Fruit fly (Drosophila melanogaster) whole organism, embryonic: Measurements from ENCODE around the gene Bhmt.

ENCODE experiments used
- B-H2 ChIP-seq: fragments of 200-800 bp; sonication (Bioruptor generic); optimal IDR thresholded peaks from 2 replicates; lab custom pipeline; 2018; ENCODE audit warnings: missing biosample characterization, mild to moderate bottlenecking, missing genetic modification characterization
- Bdp1 ChIP-seq: fragments of 200-800 bp; sonication (Bioruptor generic); optimal IDR thresholded peaks from 3 replicates; lab custom pipeline; 2016; ENCODE audit warnings: missing biosample characterization, missing genetic modification characterization
- CG10147 ChIP-seq: fragments of 200-800 bp; sonication (Bioruptor generic); optimal IDR thresholded peaks from 2 replicates; lab custom pipeline; 2019; ENCODE audit warnings: missing biosample characterization, mild to moderate bottlenecking, missing genetic modification characterization, moderate library complexity
- CG10321 ChIP-seq: fragments of 200-800 bp; sonication (Bioruptor generic); IDR thresholded peaks from 2 replicates; pipeline ENCODE4 v1.3.6; 2022; ENCODE audit warnings: missing biosample characterization, missing genetic modification characterization
- CG10366 ChIP-seq: fragments of 200-800 bp; sonication (Bioruptor generic); IDR thresholded peaks from 2 replicates; pipeline ENCODE4 v1.3.6; 2022; ENCODE audit warnings: missing biosample characterization, missing genetic modification characterization
- CG10462 ChIP-seq: fragments of 200-800 bp; sonication (Bioruptor generic); optimal IDR thresholded peaks from 2 replicates; lab custom pipeline; 2016; ENCODE audit warnings: missing biosample characterization, missing genetic modification characterization
- CG10543 ChIP-seq: fragments of 200-800 bp; sonication (Bioruptor generic); optimal IDR thresholded peaks from 3 replicates; lab custom pipeline; 2017; ENCODE audit warnings: missing biosample characterization, mild to moderate bottlenecking, missing genetic modification characterization, moderate library complexity
- CG10654 ChIP-seq: fragments of 200-800 bp; sonication (Bioruptor generic); optimal IDR thresholded peaks from 2 replicates; lab custom pipeline; 2016; ENCODE audit warnings: missing biosample characterization, missing genetic modification characterization
- CG11456 ChIP-seq: fragments of 200-800 bp; sonication (Bioruptor generic); IDR thresholded peaks from 3 replicates; pipeline ENCODE4 v1.3.6; 2022; ENCODE audit warnings: missing biosample characterization, missing genetic modification characterization
- CG12071 ChIP-seq: fragments of 200-800 bp; sonication (Bioruptor generic); optimal IDR thresholded peaks from 3 replicates; lab custom pipeline; 2018; ENCODE audit warnings: missing biosample characterization, mild to moderate bottlenecking, missing genetic modification characterization
- CG12104 ChIP-seq: fragments of 200-800 bp; sonication (Bioruptor generic); optimal IDR thresholded peaks from 3 replicates; lab custom pipeline; 2016; ENCODE audit warnings: missing biosample characterization, missing genetic modification characterization
- CG13894 ChIP-seq: fragments of 200-800 bp; sonication (Bioruptor generic); optimal IDR thresholded peaks from 3 replicates; lab custom pipeline; 2018; ENCODE audit warnings: missing biosample characterization, mild to moderate bottlenecking, missing genetic modification characterization, moderate library complexity
- CG14710 ChIP-seq: fragments of 200-800 bp; sonication (Bioruptor generic); optimal IDR thresholded peaks from 3 replicates; lab custom pipeline; 2019; ENCODE audit warnings: missing biosample characterization, mild to moderate bottlenecking, missing genetic modification characterization, moderate library complexity
- CG15269 ChIP-seq: fragments of 200-800 bp; sonication (Bioruptor generic); optimal IDR thresholded peaks from 2 replicates; lab custom pipeline; 2018; ENCODE audit warnings: missing biosample characterization, mild to moderate bottlenecking, missing genetic modification characterization, moderate library complexity
- CG17385 ChIP-seq: fragments of 200-800 bp; sonication (Bioruptor generic); optimal IDR thresholded peaks from 3 replicates; lab custom pipeline; 2018; ENCODE audit warnings: missing biosample characterization, mild to moderate bottlenecking, missing genetic modification characterization
- CG2120 ChIP-seq: fragments of 200-800 bp; sonication (Bioruptor generic); optimal IDR thresholded peaks from 3 replicates; lab custom pipeline; 2016; ENCODE audit warnings: missing biosample characterization, missing genetic modification characterization
- CG2712 ChIP-seq: fragments of 200-800 bp; optimal IDR thresholded peaks from 3 replicates; lab custom pipeline; 2019; ENCODE audit warnings: missing biosample characterization, mild to moderate bottlenecking, missing genetic modification characterization, moderate library complexity
- CG30403 ChIP-seq: fragments of 200-800 bp; sonication (Bioruptor generic); optimal IDR thresholded peaks from 3 replicates; lab custom pipeline; 2016; ENCODE audit warnings: missing biosample characterization, missing genetic modification characterization
- CG32532 ChIP-seq: fragments of 200-800 bp; sonication (Bioruptor generic); IDR thresholded peaks from 2 replicates; pipeline ENCODE4 v1.3.6; 2022; ENCODE audit warnings: missing biosample characterization, missing genetic modification characterization
- CG4424 ChIP-seq: fragments of 200-800 bp; sonication (Bioruptor generic); optimal IDR thresholded peaks from 3 replicates; lab custom pipeline; 2016; ENCODE audit warnings: missing biosample characterization, missing genetic modification characterization
- CG8290 ChIP-seq, 3 experiments: fragments of 200-800 bp; sonication (Bioruptor generic); optimal IDR thresholded peaks; 2 replicates each; lab custom pipeline; 2016 to 2019; ENCODE audit warnings: missing biosample characterization in 3 of 3, missing genetic modification characterization in 3 of 3, mild to moderate bottlenecking in 2 of 3, moderate library complexity in 1 of 3
- D19B ChIP-seq: fragments of 200-800 bp; sonication (Bioruptor generic); optimal IDR thresholded peaks from 2 replicates; lab custom pipeline; 2017; ENCODE audit warnings: missing biosample characterization, mild to moderate bottlenecking, missing genetic modification characterization
- Dbx ChIP-seq: fragments of 200-800 bp; sonication (Bioruptor generic); IDR thresholded peaks from 3 replicates; pipeline ENCODE4 v1.3.6; 2022; ENCODE audit warnings: missing biosample characterization, missing genetic modification characterization
- HHEX ChIP-seq: fragments of 200-800 bp; sonication (Bioruptor generic); optimal IDR thresholded peaks from 3 replicates; lab custom pipeline; 2017; ENCODE audit warnings: missing biosample characterization, mild to moderate bottlenecking, missing genetic modification characterization, missing genetic modification reagents
- Meics ChIP-seq: fragments of 200-800 bp; sonication (Bioruptor generic); optimal IDR thresholded peaks from 2 replicates; lab custom pipeline; 2017; ENCODE audit warnings: missing biosample characterization, mild to moderate bottlenecking, missing genetic modification characterization
- NFAT ChIP-seq: fragments of 200-800 bp; sonication (Bioruptor generic); IDR thresholded peaks from 2 replicates; pipeline ENCODE4 v1.3.6; 2022; ENCODE audit warnings: missing biosample characterization, missing genetic modification characterization
- Nf-YC ChIP-seq: fragments of 200-800 bp; optimal IDR thresholded peaks from 3 replicates; lab custom pipeline; 2019; ENCODE audit warnings: missing biosample characterization, mild to moderate bottlenecking, missing genetic modification characterization, moderate library complexity
- Oaz ChIP-seq: fragments of 200-800 bp; sonication (Bioruptor generic); IDR thresholded peaks from 2 replicates; pipeline ENCODE4 v1.3.6; 2022; ENCODE audit warnings: missing biosample characterization, missing genetic modification characterization
- Ptx1 ChIP-seq: fragments of 200-800 bp; sonication (Bioruptor generic); IDR thresholded peaks from 2 replicates; pipeline ENCODE4 v1.3.6; 2022; ENCODE audit warnings: missing biosample characterization, missing genetic modification characterization
- Side ChIP-seq: fragments of 200-800 bp; sonication (Bioruptor generic); optimal IDR thresholded peaks from 2 replicates; lab custom pipeline; 2016; ENCODE audit warnings: missing biosample characterization, missing genetic modification characterization
- Sox102F ChIP-seq: fragments of 200-800 bp; sonication (Bioruptor generic); optimal IDR thresholded peaks from 2 replicates; lab custom pipeline; 2018; ENCODE audit warnings: missing biosample characterization, mild to moderate bottlenecking, missing genetic modification characterization, moderate library complexity
- Vsx1 ChIP-seq: fragments of 200-800 bp; sonication (Bioruptor generic); optimal IDR thresholded peaks from 2 replicates; lab custom pipeline; 2017; ENCODE audit warnings: missing biosample characterization, mild to moderate bottlenecking, missing genetic modification characterization, missing genetic modification reagents
- bbx ChIP-seq: fragments of 200-800 bp; sonication (Bioruptor generic); IDR thresholded peaks from 2 replicates; pipeline ENCODE4 v1.3.6; 2022; ENCODE audit warnings: missing biosample characterization, missing genetic modification characterization; ENCODE audit not compliant: partially characterized antibody
- bcd ChIP-seq: fragments of 200-800 bp; sonication (Bioruptor generic); optimal IDR thresholded peaks from 2 replicates; lab custom pipeline; 2017; ENCODE audit warnings: missing biosample characterization, mild to moderate bottlenecking, missing genetic modification characterization
- chinmo ChIP-seq: fragments of 200-800 bp; sonication (Bioruptor generic); IDR thresholded peaks from 4 replicates; pipeline ENCODE4 v1.3.6; 2022; ENCODE audit warnings: missing biosample characterization, missing genetic modification characterization; ENCODE audit not compliant: partially characterized antibody
- ci ChIP-seq: fragments of 200-800 bp; sonication (Bioruptor generic); IDR thresholded peaks from 3 replicates; pipeline ENCODE4 v1.3.6; 2022; ENCODE audit warnings: missing biosample characterization, missing genetic modification characterization
- dmrt99B ChIP-seq: fragments of 200-800 bp; sonication (Bioruptor generic); optimal IDR thresholded peaks from 2 replicates; lab custom pipeline; 2018; ENCODE audit warnings: missing biosample characterization, mild to moderate bottlenecking, missing genetic modification characterization, moderate library complexity
- exex ChIP-seq: fragments of 200-800 bp; sonication (Bioruptor generic); optimal IDR thresholded peaks from 4 replicates; lab custom pipeline; 2018; ENCODE audit warnings: missing biosample characterization, mild to moderate bottlenecking, missing genetic modification characterization, moderate library complexity
- gem ChIP-seq: fragments of 200-800 bp; sonication (Bioruptor generic); optimal IDR thresholded peaks from 2 replicates; lab custom pipeline; 2019; ENCODE audit warnings: missing biosample characterization, mild to moderate bottlenecking, missing genetic modification characterization, moderate library complexity
- lbe ChIP-seq: fragments of 200-800 bp; sonication (Bioruptor generic); optimal IDR thresholded peaks from 2 replicates; lab custom pipeline; 2016; ENCODE audit warnings: missing biosample characterization, mild to moderate bottlenecking, missing genetic modification characterization
- lilli ChIP-seq: fragments of 200-800 bp; sonication (Bioruptor generic); optimal IDR thresholded peaks from 3 replicates; lab custom pipeline; 2016; ENCODE audit warnings: missing biosample characterization, missing genetic modification characterization
- phol ChIP-seq: fragments of 200-800 bp; sonication (Bioruptor generic); optimal IDR thresholded peaks from 3 replicates; lab custom pipeline; 2018; ENCODE audit warnings: missing biosample characterization, mild to moderate bottlenecking, missing genetic modification characterization, moderate library complexity
- rib ChIP-seq: fragments of 200-800 bp; sonication (Bioruptor generic); IDR thresholded peaks from 2 replicates; pipeline ENCODE4 v1.3.6; 2022; ENCODE audit warnings: missing biosample characterization, missing genetic modification characterization
- stwl ChIP-seq: fragments of 200-800 bp; sonication (Bioruptor generic); optimal IDR thresholded peaks from 3 replicates; lab custom pipeline; 2018; ENCODE audit warnings: missing biosample characterization, mild to moderate bottlenecking, missing genetic modification characterization, moderate library complexity
- tin ChIP-seq: fragments of 200-800 bp; sonication (Bioruptor generic); optimal IDR thresholded peaks from 3 replicates; lab custom pipeline; 2016; ENCODE audit warnings: missing biosample characterization, missing genetic modification characterization
- trem ChIP-seq: fragments of 200-800 bp; optimal IDR thresholded peaks from 3 replicates; lab custom pipeline; 2019; ENCODE audit warnings: missing biosample characterization, mild to moderate bottlenecking, missing genetic modification characterization, moderate library complexity
- vnd ChIP-seq: fragments of 200-800 bp; sonication (Bioruptor generic); IDR thresholded peaks from 3 replicates; pipeline ENCODE4 v1.3.6; 2022; ENCODE audit warnings: missing biosample characterization, missing genetic modification characterization; ENCODE audit not compliant: partially characterized antibody
- vvl ChIP-seq: fragments of 200-800 bp; sonication (Bioruptor generic); IDR thresholded peaks from 2 replicates; pipeline ENCODE4 v1.3.6; 2022; ENCODE audit warnings: missing biosample characterization, missing genetic modification characterization
- z ChIP-seq: fragments of 200-800 bp; sonication (Bioruptor generic); IDR thresholded peaks from 3 replicates; pipeline ENCODE4 v1.3.6; 2022; ENCODE audit warnings: missing biosample characterization, missing genetic modification characterization

Gene Bhmt

dm6 chr2L:19002959-19003371 lies 45.9 kb upstream of the Bhmt start, which contains the start of gene CG31793 (continued):
- TF ChIP-seq Nf-YC (tag; lab: Kevin White, UChicago): peak; percentile 53
- TF ChIP-seq bcd (GFP tag; lab: Kevin White, UChicago): peak; percentile 31
- TF ChIP-seq CG10147 (GFP tag; lab: Kevin White, UChicago): peak; percentile 67
- TF ChIP-seq CG10654 (GFP tag; lab: Kevin White, UChicago): peak; percentile 30
- TF ChIP-seq Vsx1 (GFP tag; lab: Kevin White, UChicago): peak; percentile 4
- TF ChIP-seq CG12104 (GFP tag; lab: Kevin White, UChicago): peak; percentile 10
- no peak for TF ChIP-seq Side (GFP tag; lab: Kevin White, UChicago)
- peak; percentile 49 for TF ChIP-seq B-H2 (GFP tag; lab: Kevin White, UChicago)
- peak; percentile 25 for TF ChIP-seq lilli
- peak; percentile 72 for TF ChIP-seq CG13894 (tag; lab: Kevin White, UChicago)
- no peak for TF ChIP-seq z
- no peak for TF ChIP-seq CG10462
- TF ChIP-seq CG32532 (GFP tag; lab: Robert Waterston, UW): peak; percentile 71; the same call in 1 of the 2 replicates
- TF ChIP-seq CG10543 (GFP tag; lab: Kevin White, UChicago): peak; percentile 67
- peak; percentile 59; the same call in 2 of the 3 replicates for TF ChIP-seq ci (GFP tag; lab: Robert Waterston, UW)
- peak; percentile 33; the same call in 1 of the 2 replicates for TF ChIP-seq bbx
- TF ChIP-seq Meics (GFP tag; lab: Kevin White, UChicago): peak; percentile 78
- peak; percentile 41; the same call in 1 of the 2 replicates for TF ChIP-seq NFAT (GFP tag; lab: Robert Waterston, UW)
- TF ChIP-seq Bdp1: no peak
- no peak for TF ChIP-seq CG8290 (GFP tag; optimal IDR thresholded peaks at IDR 0.05; lab: Kevin White, UChicago)
- peak in 1 of 2 experiments; percentile 59 for TF ChIP-seq CG8290 (tag; optimal IDR thresholded peaks at IDR 0.05; lab: Kevin White, UChicago)
- peak; percentile 23 for TF ChIP-seq CG4424 (GFP tag; lab: Kevin White, UChicago)
- peak; percentile 57 for TF ChIP-seq CG17385 (GFP tag; lab: Kevin White, UChicago)
- peak; percentile 54 for TF ChIP-seq lbe (GFP tag; lab: Kevin White, UChicago)
- TF ChIP-seq D19B (GFP tag; lab: Kevin White, UChicago): peak; percentile 3
- TF ChIP-seq trem (tag; lab: Kevin White, UChicago): peak; percentile 14
- TF ChIP-seq phol (tag; lab: Kevin White, UChicago): peak; percentile 46
- peak; percentile 76 for TF ChIP-seq CG15269 (tag; lab: Kevin White, UChicago)
- 0 out of 3 replicates have a peak, but pooled peaks have one; percentile 42 for TF ChIP-seq vnd (GFP tag; lab: Robert Waterston, UW)
- TF ChIP-seq Dbx: peak; percentile 64; the same call in 2 of the 3 replicates
- no peak for TF ChIP-seq CG12071
- peak; percentile 50 for TF ChIP-seq CG30403 (GFP tag; lab: Kevin White, UChicago)
- TF ChIP-seq CG2712 (tag; lab: Kevin White, UChicago): peak; percentile 62
- no peak for TF ChIP-seq Oaz (GFP tag; lab: Robert Waterston, UW)
- peak; percentile 49; the same call in 1 of the 2 replicates for TF ChIP-seq rib (GFP tag; lab: Robert Waterston, UW)
- peak; percentile 53; the same call in 1 of the 3 replicates for TF ChIP-seq CG11456 (GFP tag; lab: Robert Waterston, UW)
- TF ChIP-seq tin: peak; percentile 2
- 0 out of 2 replicates have a peak, but pooled peaks have one; percentile 24 for TF ChIP-seq CG10366 (GFP tag; lab: Robert Waterston, UW)
- TF ChIP-seq CG2120 (GFP tag; lab: Kevin White, UChicago): peak; percentile 33
- TF ChIP-seq stwl: no peak
- peak; percentile 41; the same call in 1 of the 2 replicates for TF ChIP-seq Ptx1 (GFP tag; lab: Robert Waterston, UW)
- TF ChIP-seq Sox102F: peak; percentile 58
- peak; percentile 49 for TF ChIP-seq vvl (GFP tag; lab: Robert Waterston, UW)
- TF ChIP-seq dmrt99B: peak; percentile 58
- peak; percentile 72 for TF ChIP-seq gem (tag; lab: Kevin White, UChicago)
- peak; percentile 26 for TF ChIP-seq HHEX (GFP tag; lab: Kevin White, UChicago)
- TF ChIP-seq CG14710 (tag; lab: Kevin White, UChicago): peak; percentile 2
- TF ChIP-seq CG10321: peak; percentile 33; the same call in 1 of the 2 replicates
- peak; percentile 68 for TF ChIP-seq exex (tag; lab: Kevin White, UChicago)
- TF ChIP-seq chinmo (GFP tag; lab: Robert Waterston, UW): peak; percentile 65; the same call in 2 of the 4 replicates
